Fruit fly (Drosophila melanogaster): ENCODE results near the gene CG1113.

CG1113 gene

dm6 chr3R:5215334-5216307, 37.3 kb upstream of the CG1113 start (continued):
- TF ChIP-seq ac (GFP tag; optimal IDR thresholded peaks at IDR 0.05): peak; percentile 100
- no peak for TF ChIP-seq Taf1 (GFP tag; IDR thresholded peaks at IDR 0.05)
- no peak for TF ChIP-seq ato (GFP tag; IDR thresholded peaks at IDR 0.05; ENCODE audit: partially characterized antibody)
- TF ChIP-seq CG2678 (tag; optimal IDR thresholded peaks at IDR 0.05): peak; percentile 93
- peak; percentile 91 for TF ChIP-seq fd96Cb (tag; optimal IDR thresholded peaks at IDR 0.05)
- TF ChIP-seq luna (GFP tag; optimal IDR thresholded peaks at IDR 0.05): peak; percentile 11
- TF ChIP-seq dimm (GFP tag; IDR thresholded peaks at IDR 0.05): peak; percentile 89
- peak; percentile 96 for TF ChIP-seq ash1 (GFP tag; optimal IDR thresholded peaks at IDR 0.05)
- TF ChIP-seq Hmr (GFP tag; optimal IDR thresholded peaks at IDR 0.05): peak; percentile 66
- TF ChIP-seq zfh2 (GFP tag; optimal IDR thresholded peaks at IDR 0.05): peak; percentile 27
- TF ChIP-seq nau (GFP tag; optimal IDR thresholded peaks at IDR 0.05): peak; percentile 99
- TF ChIP-seq Nf-YA (GFP tag; IDR thresholded peaks at IDR 0.05): peak; percentile 97
- TF ChIP-seq cad (GFP tag; optimal IDR thresholded peaks at IDR 0.05): no peak
- peak; percentile 91 for TF ChIP-seq CG11695 (GFP tag; IDR thresholded peaks at IDR 0.05)
- peak; percentile 98 for TF ChIP-seq CG12071 (GFP tag; optimal IDR thresholded peaks at IDR 0.05)
- peak; percentile 93 for TF ChIP-seq CG7556 (GFP tag; optimal IDR thresholded peaks at IDR 0.05)
- TF ChIP-seq CG14441 (GFP tag; IDR thresholded peaks at IDR 0.05): peak; percentile 68
- TF ChIP-seq hkb (optimal IDR thresholded peaks at IDR 0.05): no peak
- peak; percentile 98 for TF ChIP-seq hkb (GFP tag; IDR thresholded peaks at IDR 0.05)
- peak; percentile 83 for TF ChIP-seq Neu2 (GFP tag; optimal IDR thresholded peaks at IDR 0.05; ENCODE audit: borderline replicate concordance)
- TF ChIP-seq Bgb (GFP tag; IDR thresholded peaks at IDR 0.05; ENCODE audit: partially characterized antibody): no peak
- TF ChIP-seq tx (GFP tag; optimal IDR thresholded peaks at IDR 0.05): peak; percentile 92
- TF ChIP-seq stwl (tag; optimal IDR thresholded peaks at IDR 0.05): peak; percentile 84
- no peak for TF ChIP-seq usp (GFP tag; optimal IDR thresholded peaks at IDR 0.05)
- TF ChIP-seq yki (optimal IDR thresholded peaks at IDR 0.05): no peak
- peak; percentile 97 for TF ChIP-seq nerfin-1 (tag; optimal IDR thresholded peaks at IDR 0.05)
- TF ChIP-seq Bdp1 (GFP tag; optimal IDR thresholded peaks at IDR 0.05): peak; percentile 96
- TF ChIP-seq D19B (GFP tag; optimal IDR thresholded peaks at IDR 0.05): no peak
- TF ChIP-seq CG4854 (GFP tag; optimal IDR thresholded peaks at IDR 0.05): peak; percentile 98
- peak; percentile 75; the same call in 1 of the 2 replicates for TF ChIP-seq toy (GFP tag; IDR thresholded peaks at IDR 0.05)
- peak; percentile 93 for TF ChIP-seq az2 (GFP tag; optimal IDR thresholded peaks at IDR 0.05)
- peak; percentile 89 for TF ChIP-seq ttk (GFP tag; IDR thresholded peaks at IDR 0.05)
- peak; percentile 94 for TF ChIP-seq CG5180 (GFP tag; optimal IDR thresholded peaks at IDR 0.05)
- TF ChIP-seq tll (GFP tag; optimal IDR thresholded peaks at IDR 0.05): peak in 1 of 2 experiments; percentile 86
- no peak for TF ChIP-seq B-H2 (GFP tag; optimal IDR thresholded peaks at IDR 0.05)
- TF ChIP-seq oc (tag; optimal IDR thresholded peaks at IDR 0.05): peak; percentile 99
- peak; percentile 97 for TF ChIP-seq onecut (GFP tag; IDR thresholded peaks at IDR 0.05)
- TF ChIP-seq CG8290 (GFP tag; optimal IDR thresholded peaks at IDR 0.05): peak; percentile 100
- TF ChIP-seq CG8290 (tag; optimal IDR thresholded peaks at IDR 0.05): peak; percentile 91 to 100
- peak; percentile 86 for TF ChIP-seq slou (GFP tag; optimal IDR thresholded peaks at IDR 0.05)
- TF ChIP-seq CkIIα-i1 (GFP tag; IDR thresholded peaks at IDR 0.05): no peak
- TF ChIP-seq CG17612 (GFP tag; IDR thresholded peaks at IDR 0.05): peak; percentile 87
- peak; percentile 67 for TF ChIP-seq CG6854 (GFP tag; optimal IDR thresholded peaks at IDR 0.05)
- peak; percentile 64 for TF ChIP-seq CG2120 (GFP tag; optimal IDR thresholded peaks at IDR 0.05)
- peak; percentile 98 for TF ChIP-seq pnt (GFP tag; optimal IDR thresholded peaks at IDR 0.05)
- TF ChIP-seq zfh1 (GFP tag; IDR thresholded peaks at IDR 0.05): peak; percentile 99
- TF ChIP-seq Eip74EF (GFP tag; optimal IDR thresholded peaks at IDR 0.05): peak in 1 of 2 experiments; percentile 89
- TF ChIP-seq CG4360 (GFP tag; IDR thresholded peaks at IDR 0.05): peak; percentile 93
- TF ChIP-seq bcd (GFP tag; optimal IDR thresholded peaks at IDR 0.05): peak; percentile 97

All from whole organism, embryonic.